Fruit fly (Drosophila melanogaster): ENCODE data around the gene mus81.

Gene mus81

DNA sequence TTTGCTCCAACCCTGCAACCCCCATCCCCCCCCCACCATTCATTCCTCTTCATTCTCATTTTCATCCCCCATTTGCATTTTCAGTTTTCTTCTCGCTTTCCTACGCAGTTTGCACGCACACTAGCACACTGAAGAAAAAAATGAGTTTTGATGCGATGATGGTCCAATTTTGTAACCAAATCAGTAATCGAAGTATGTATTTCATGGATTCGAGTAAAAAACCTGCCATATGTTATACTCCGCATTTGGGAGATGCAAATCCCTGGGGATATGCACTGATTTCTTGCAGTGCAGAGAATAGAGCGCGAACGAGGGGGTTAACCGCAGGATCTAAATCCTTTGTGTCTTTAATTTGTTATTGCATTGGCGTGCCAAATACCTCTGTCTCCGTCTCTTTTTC is 15.0 kb downstream of the mus81 start (continued):
- no peak for TF ChIP-seq Dll (GFP tag; IDR thresholded peaks at IDR 0.05; ENCODE audit: partially characterized antibody)
- peak; percentile 59; the same call in 2 of the 3 replicates for TF ChIP-seq Mrtf (GFP tag; IDR thresholded peaks at IDR 0.05)
- TF ChIP-seq CG8944 (GFP tag; optimal IDR thresholded peaks at IDR 0.05), result peak; percentile 55
- TF ChIP-seq sens (GFP tag), result peak; percentile 90
- TF ChIP-seq repo (GFP tag; optimal IDR thresholded peaks at IDR 0.05), result peak; percentile 2
- no peak for TF ChIP-seq CG16813 (GFP tag; IDR thresholded peaks at IDR 0.05; ENCODE audit: partially characterized antibody)
- peak; percentile 45; the same call in 1 of the 3 replicates for TF ChIP-seq Dbx (GFP tag; IDR thresholded peaks at IDR 0.05)
- peak; percentile 18 for TF ChIP-seq Sry-δ (GFP tag; optimal IDR thresholded peaks at IDR 0.05)
- no peak for TF ChIP-seq CG10321 (GFP tag; IDR thresholded peaks at IDR 0.05)
- no peak for TF ChIP-seq CG10543 (GFP tag; optimal IDR thresholded peaks at IDR 0.05)
- TF ChIP-seq CG8290 (GFP tag; optimal IDR thresholded peaks at IDR 0.05), result no peak
- peak in 1 of 2 experiments; percentile 90 for TF ChIP-seq CG8290 (tag; optimal IDR thresholded peaks at IDR 0.05)
- TF ChIP-seq CG12942 (GFP tag; optimal IDR thresholded peaks at IDR 0.05), result peak; percentile 42
- TF ChIP-seq CG14965 (GFP tag; optimal IDR thresholded peaks at IDR 0.05; ENCODE audit: borderline replicate concordance), result no peak
- no peak for TF ChIP-seq CG11696 (GFP tag; IDR thresholded peaks at IDR 0.05)
- TF ChIP-seq Ets97D (GFP tag; optimal IDR thresholded peaks at IDR 0.05), result no peak
- peak; percentile 62 for TF ChIP-seq lilli (GFP tag; optimal IDR thresholded peaks at IDR 0.05)
- no peak for TF ChIP-seq CG3407 (GFP tag; optimal IDR thresholded peaks at IDR 0.05)
- peak; percentile 57 for TF ChIP-seq seq (GFP tag; IDR thresholded peaks at IDR 0.05)
- 0 out of 2 replicates have a peak, but pooled peaks have one; percentile 13 for TF ChIP-seq E2f2 (GFP tag; IDR thresholded peaks at IDR 0.05)
- TF ChIP-seq CG32767 (GFP tag; IDR thresholded peaks at IDR 0.05), result no peak
- no peak for TF ChIP-seq disco-r (GFP tag; optimal IDR thresholded peaks at IDR 0.05)
- TF ChIP-seq CG11093 (GFP tag; IDR thresholded peaks at IDR 0.05), result no peak
- no peak for TF ChIP-seq CG2875 (GFP tag; optimal IDR thresholded peaks at IDR 0.05)
- no peak for TF ChIP-seq CG2202 (tag; optimal IDR thresholded peaks at IDR 0.05)
- no peak for TF ChIP-seq grn (GFP tag; optimal IDR thresholded peaks at IDR 0.05)
- no peak for TF ChIP-seq CG6765 (GFP tag; optimal IDR thresholded peaks at IDR 0.05)
- TF ChIP-seq CG8281 (tag; optimal IDR thresholded peaks at IDR 0.05), result peak; percentile 12
- TF ChIP-seq CG17359 (tag; optimal IDR thresholded peaks at IDR 0.05), result peak; percentile 65
- peak; percentile 27; the same call in 1 of the 2 replicates for TF ChIP-seq peb (GFP tag; IDR thresholded peaks at IDR 0.05)
- TF ChIP-seq trh (GFP tag; optimal IDR thresholded peaks at IDR 0.05), result no peak
- no peak for TF ChIP-seq Dip2 (GFP tag; IDR thresholded peaks at IDR 0.05)
- no peak for TF ChIP-seq dan (GFP tag; IDR thresholded peaks at IDR 0.05)
- TF ChIP-seq vfl (GFP tag; optimal IDR thresholded peaks at IDR 0.05), result no peak
- TF ChIP-seq gce (GFP tag; IDR thresholded peaks at IDR 0.05), result no peak
- TF ChIP-seq tgo (GFP tag; IDR thresholded peaks at IDR 0.05), result peak; percentile 55; the same call in 2 of the 3 replicates
- TF ChIP-seq CG4424 (GFP tag; optimal IDR thresholded peaks at IDR 0.05), result peak; percentile 51
- TF ChIP-seq CG8478 (optimal IDR thresholded peaks at IDR 0.05), result no peak
- no peak for TF ChIP-seq Usf (GFP tag; optimal IDR thresholded peaks at IDR 0.05)
- TF ChIP-seq NFAT (GFP tag; IDR thresholded peaks at IDR 0.05), result peak; percentile 12; the same call in 1 of the 2 replicates
- TF ChIP-seq wdn (GFP tag; IDR thresholded peaks at IDR 0.05), result 0 out of 2 replicates have a peak, but pooled peaks have one; percentile 34
- no peak for TF ChIP-seq CG3065 (GFP tag; optimal IDR thresholded peaks at IDR 0.05)
- no peak for TF ChIP-seq CG18011 (GFP tag; optimal IDR thresholded peaks at IDR 0.05)
- no peak for TF ChIP-seq pros (GFP tag; optimal IDR thresholded peaks at IDR 0.05)
- TF ChIP-seq bcd (GFP tag; optimal IDR thresholded peaks at IDR 0.05), result peak; percentile 55
- TF ChIP-seq emc (GFP tag; optimal IDR thresholded peaks at IDR 0.05), result no peak
- TF ChIP-seq cad (GFP tag; optimal IDR thresholded peaks at IDR 0.05), result no peak
- TF ChIP-seq Opbp (GFP tag; IDR thresholded peaks at IDR 0.05; ENCODE audit: partially characterized antibody), result no peak
- TF ChIP-seq stc (GFP tag; IDR thresholded peaks at IDR 0.05), result peak; percentile 65; the same call in 1 of the 2 replicates
- peak; percentile 59 for TF ChIP-seq CG14014 (GFP tag; IDR thresholded peaks at IDR 0.05)
- TF ChIP-seq sob (GFP tag; IDR thresholded peaks at IDR 0.05), result peak; percentile 53; the same call in 1 of the 2 replicates
- TF ChIP-seq CG31441 (GFP tag; IDR thresholded peaks at IDR 0.05), result peak; percentile 57
- TF ChIP-seq CG13424 (tag; optimal IDR thresholded peaks at IDR 0.05), result peak; percentile 59
